Worm (Caenorhabditis elegans) whole organism, L4 larva: Measurements from ENCODE around the gene T23G7.2.

Source experiments
- F37D6.2 ChIP-seq: sonication (generic microtip); optimal IDR thresholded peaks from 2 replicates; lab custom pipeline; 2016; ENCODE audit warnings: mild to moderate bottlenecking, missing genetic modification characterization, missing compliant biosample characterization
- T20F7.1 ChIP-seq: fragments of 200-800 bp; sonication (Bioruptor generic); optimal IDR thresholded peaks from 2 replicates; lab custom pipeline; 2018; ENCODE audit warnings: mild to moderate bottlenecking, missing genetic modification characterization, missing compliant biosample characterization
- Y105C5A.15 ChIP-seq: fragments of 200-800 bp; sonication (Bioruptor generic); IDR thresholded peaks from 2 replicates; pipeline ENCODE4 v1.3.6; 2022; ENCODE audit warnings: missing genetic modification characterization, missing compliant biosample characterization
- aha-1 ChIP-seq: fragments of 150-350 bp; peaks from one replicate; lab custom pipeline; 2014; ENCODE audit warnings: missing biosample characterization, missing genetic modification characterization
- aly-2 ChIP-seq: sonication (generic microtip); optimal IDR thresholded peaks from 2 replicates; lab custom pipeline; 2018; ENCODE audit warnings: missing biosample characterization, missing genetic modification characterization
- arid-1 ChIP-seq: fragments of 200-800 bp; sonication (Bioruptor generic); conservative IDR thresholded peaks from 2 replicates; pipeline ENCODE4 v1.3.6; 2022; ENCODE audit warnings: missing genetic modification reagents, missing genetic modification characterization, missing compliant biosample characterization
- ceh-20 ChIP-seq: fragments of 200-800 bp; sonication (Bioruptor generic); IDR thresholded peaks from 2 replicates; pipeline ENCODE4 v1.3.6; 2022; ENCODE audit warnings: missing genetic modification reagents, missing genetic modification characterization, missing compliant biosample characterization
- ceh-32 ChIP-seq: sonication (generic microtip); optimal IDR thresholded peaks from 2 replicates; lab custom pipeline; 2016; ENCODE audit warnings: mild to moderate bottlenecking, missing genetic modification characterization, missing compliant biosample characterization; ENCODE audit not compliant: poor library complexity
- cey-2 ChIP-seq: sonication (generic microtip); optimal IDR thresholded peaks from 3 replicates; lab custom pipeline; 2017; ENCODE audit warnings: missing genetic modification characterization, mild to moderate bottlenecking, missing compliant biosample characterization, antibody characterized with exemption, borderline replicate concordance; ENCODE audit not compliant: insufficient read depth
- daf-16 ChIP-seq, 3 experiments: sonication (generic microtip); optimal IDR thresholded peaks; 2 replicates each; lab custom pipeline; 2016 to 2017; ENCODE audit warnings: missing genetic modification characterization in 3 of 3, missing genetic modification reagents in 3 of 3, mild to moderate bottlenecking in 2 of 3, missing compliant biosample characterization in 2 of 3, missing biosample characterization in 1 of 3, moderate library complexity in 1 of 3
- dmd-6 ChIP-seq: fragments of 200-800 bp; sonication (Bioruptor generic); IDR thresholded peaks from 2 replicates; pipeline ENCODE4 v1.3.6; 2022; ENCODE audit warnings: missing genetic modification reagents, missing genetic modification characterization, missing compliant biosample characterization
- dve-1 ChIP-seq: sonication (generic microtip); optimal IDR thresholded peaks from 2 replicates; lab custom pipeline; 2017; ENCODE audit warnings: antibody characterized with exemption, mild to moderate bottlenecking, missing genetic modification characterization, missing compliant biosample characterization; ENCODE audit not compliant: insufficient read depth
- egl-43 ChIP-seq: fragments of 200-800 bp; sonication (Bioruptor generic); IDR thresholded peaks from 2 replicates; pipeline ENCODE4 v1.3.6; 2022; ENCODE audit warnings: missing genetic modification reagents, missing genetic modification characterization, missing compliant biosample characterization
- fos-1 ChIP-seq: fragments of 150-350 bp; optimal IDR thresholded peaks from 2 replicates; lab custom pipeline; 2014; ENCODE audit warnings: missing biosample characterization, missing genetic modification characterization
- hif-1 ChIP-seq, 2 experiments: sonication (generic microtip); optimal IDR thresholded peaks; 2 replicates each; lab custom pipeline; 2016 to 2017; ENCODE audit warnings: missing compliant biosample characterization in 2 of 2, missing genetic modification characterization in 2 of 2, missing genetic modification reagents in 2 of 2, missing genotype in 2 of 2, mild to moderate bottlenecking in 1 of 2
- hlh-11 ChIP-seq: fragments of 200-800 bp; sonication (Bioruptor generic); optimal IDR thresholded peaks from 2 replicates; lab custom pipeline; 2018; ENCODE audit warnings: mild to moderate bottlenecking, missing genetic modification characterization, missing compliant biosample characterization
- hlh-30 ChIP-seq: sonication (generic microtip); optimal IDR thresholded peaks from 2 replicates; lab custom pipeline; 2017; ENCODE audit warnings: antibody characterized with exemption, mild to moderate bottlenecking, missing genetic modification characterization, missing compliant biosample characterization; ENCODE audit not compliant: insufficient read depth
- jun-1 ChIP-seq: fragments of 150-350 bp; optimal IDR thresholded peaks from 2 replicates; lab custom pipeline; 2014; ENCODE audit warnings: missing biosample characterization, missing genetic modification reagents, missing genetic modification characterization
- lir-3 ChIP-seq: sonication (generic microtip); optimal IDR thresholded peaks from 2 replicates; lab custom pipeline; 2016; ENCODE audit warnings: mild to moderate bottlenecking, missing genetic modification characterization, missing compliant biosample characterization
- lsy-2 ChIP-seq, 2 experiments: fragments of 150-350 bp in 1 of 2; sonication (generic microtip) in 1 of 2; optimal IDR thresholded peaks; 2 replicates each; lab custom pipeline; 2014 to 2017; ENCODE audit warnings: missing biosample characterization in 2 of 2, missing genetic modification characterization in 2 of 2
- madf-9 ChIP-seq: fragments of 200-800 bp; sonication (Bioruptor generic); conservative IDR thresholded peaks from 2 replicates; pipeline ENCODE4 v1.3.6; 2022; ENCODE audit warnings: missing genetic modification reagents, missing genetic modification characterization, missing compliant biosample characterization
- mdl-1 ChIP-seq, 2 experiments: fragments of 150-350 bp in 1 of 2; sonication (generic microtip) in 1 of 2; optimal IDR thresholded peaks; 2 replicates each; lab custom pipeline; 2014 to 2017; ENCODE audit warnings: missing biosample characterization in 2 of 2, missing genetic modification characterization in 2 of 2
- mdt-29 ChIP-seq: fragments of 200-800 bp; sonication (Bioruptor generic); IDR thresholded peaks from 2 replicates; pipeline ENCODE4 v1.3.6; 2022; ENCODE audit warnings: missing genetic modification reagents, missing genetic modification characterization, missing compliant biosample characterization
- mes-2 ChIP-seq: sonication (generic microtip); optimal IDR thresholded peaks from 2 replicates; lab custom pipeline; 2016; ENCODE audit warnings: missing genotype, mild to moderate bottlenecking, missing genetic modification characterization, missing compliant biosample characterization; ENCODE audit not compliant: poor library complexity, severe bottlenecking
- mxl-2 ChIP-seq: fragments of 200-800 bp; sonication (Bioruptor generic); conservative IDR thresholded peaks from 2 replicates; pipeline ENCODE4 v1.3.6; 2022; ENCODE audit warnings: missing genetic modification reagents, missing genetic modification characterization, missing compliant biosample characterization
- mxl-3 ChIP-seq: fragments of 200-800 bp; sonication (Bioruptor generic); optimal IDR thresholded peaks from 2 replicates; lab custom pipeline; 2018; ENCODE audit warnings: mild to moderate bottlenecking, missing genetic modification characterization, missing compliant biosample characterization
- nhr-10 ChIP-seq: fragments of 150-350 bp; optimal IDR thresholded peaks from 2 replicates; lab custom pipeline; 2014; ENCODE audit warnings: missing biosample characterization, missing genetic modification characterization
- nhr-102 ChIP-seq: sonication (generic microtip); optimal IDR thresholded peaks from 2 replicates; lab custom pipeline; 2016; ENCODE audit warnings: mild to moderate bottlenecking, missing genetic modification characterization, moderate library complexity, missing compliant biosample characterization
- nhr-28 ChIP-seq: fragments of 150-350 bp; optimal IDR thresholded peaks from 2 replicates; lab custom pipeline; 2014; ENCODE audit warnings: missing biosample characterization, missing genetic modification characterization
- nhr-48 ChIP-seq: sonication (generic microtip); optimal IDR thresholded peaks from 2 replicates; lab custom pipeline; 2016; ENCODE audit warnings: mild to moderate bottlenecking, missing genetic modification characterization, missing compliant biosample characterization
- nhr-6 ChIP-seq: fragments of 150-350 bp; optimal IDR thresholded peaks from 2 replicates; lab custom pipeline; 2014; ENCODE audit warnings: missing biosample characterization, missing genetic modification characterization
- nhr-76 ChIP-seq: fragments of 150-350 bp; optimal IDR thresholded peaks from 2 replicates; lab custom pipeline; 2014; ENCODE audit warnings: missing biosample characterization, missing genetic modification characterization
- php-3 ChIP-seq: fragments of 200-800 bp; sonication (Bioruptor generic); IDR thresholded peaks from 2 replicates; pipeline ENCODE4 v1.3.6; 2022; ENCODE audit warnings: missing genetic modification reagents, missing genetic modification characterization, missing compliant biosample characterization
- saeg-2 ChIP-seq: fragments of 200-800 bp; sonication (Bioruptor generic); IDR thresholded peaks from 2 replicates; pipeline ENCODE4 v1.3.6; 2022; ENCODE audit warnings: missing genetic modification reagents, missing genetic modification characterization, missing compliant biosample characterization
- set-16 ChIP-seq: fragments of 200-800 bp; sonication (Bioruptor generic); IDR thresholded peaks from 2 replicates; pipeline ENCODE4 v1.3.6; 2022; ENCODE audit warnings: missing genetic modification reagents, missing genetic modification characterization, missing compliant biosample characterization
- skn-1 ChIP-seq: fragments of 150-350 bp; optimal IDR thresholded peaks from 2 replicates; lab custom pipeline; 2014; ENCODE audit warnings: missing biosample characterization, missing genetic modification characterization
- snpc-4 ChIP-seq: fragments of 150-350 bp; optimal IDR thresholded peaks from 2 replicates; lab custom pipeline; 2014; ENCODE audit warnings: missing biosample characterization, missing genetic modification characterization
- tra-1 ChIP-seq: fragments of 200-800 bp; sonication (Bioruptor generic); IDR thresholded peaks from 2 replicates; pipeline ENCODE4 v1.3.6; 2022; ENCODE audit warnings: missing genetic modification reagents, missing genetic modification characterization, missing compliant biosample characterization
- unc-130 ChIP-seq: sonication (generic microtip); optimal IDR thresholded peaks from 2 replicates; lab custom pipeline; 2016; ENCODE audit warnings: missing genetic modification reagents, missing genetic modification characterization, missing compliant biosample characterization
- unc-62 ChIP-seq, 3 experiments: fragments of 150-350 bp in 1 of 3; sonication (generic microtip); optimal IDR thresholded peaks in 2 of 3; peaks in 1 of 3; 1 replicate in 1 of 3; 2 replicates in 2 of 3; lab custom pipeline; 2014 to 2017; ENCODE audit warnings: missing biosample characterization in 3 of 3, missing genetic modification characterization in 3 of 3, missing genetic modification reagents in 3 of 3, missing genotype in 1 of 3
- ztf-11 ChIP-seq: fragments of 150-350 bp; optimal IDR thresholded peaks from 2 replicates; lab custom pipeline; 2014; ENCODE audit warnings: missing biosample characterization, missing genetic modification characterization

The T23G7.2 gene

DNA sequence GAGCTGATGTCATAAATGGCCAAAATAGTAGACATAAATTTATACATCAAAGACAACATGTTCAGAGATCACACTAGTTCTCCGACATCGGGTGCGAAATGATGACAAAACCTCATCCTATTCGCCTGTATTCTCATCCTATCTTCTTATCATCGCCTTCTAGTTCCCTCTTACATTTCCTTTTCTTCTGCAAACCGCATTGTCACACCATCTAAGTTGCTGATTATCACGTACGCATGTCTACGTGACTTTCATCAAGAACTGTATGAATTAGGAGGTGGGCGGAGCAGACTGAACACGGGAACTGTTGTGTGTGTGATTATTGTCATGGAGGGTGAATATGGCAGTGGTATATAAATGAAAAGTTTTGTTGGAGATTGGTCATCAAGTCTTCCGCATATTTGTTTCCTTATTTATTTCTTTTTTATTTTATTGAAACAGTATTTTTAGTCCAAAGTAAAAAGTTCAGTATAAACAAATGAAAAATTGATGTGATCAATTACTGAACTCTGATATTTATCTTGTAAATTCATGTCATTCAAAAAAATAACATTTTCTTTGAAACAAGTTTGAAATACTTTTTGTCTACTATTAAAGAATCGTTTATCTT is 12.4 kb downstream of the T23G7.2 start:
- TF ChIP-seq mdl-1 (tag; optimal IDR thresholded peaks at IDR 0.05; lab: Kevin White, UChicago) = peak in 1 of 2 experiments; percentile 79
- no peak for TF ChIP-seq Y105C5A.15
- no peak for TF ChIP-seq jun-1 (tag; lab: Kevin White, UChicago)
- no peak for TF ChIP-seq ztf-11 (tag; lab: Kevin White, UChicago)
- TF ChIP-seq set-16 (GFP tag; lab: Robert Waterston, UW) = no peak
- TF ChIP-seq nhr-48 (tag; lab: Kevin White, UChicago) = peak; percentile 92
- TF ChIP-seq ceh-32 (tag; lab: Kevin White, UChicago) = no peak
- 0 out of 2 replicates have a peak, but pooled peaks have one; percentile 29 for TF ChIP-seq php-3
- peak; percentile 89 for TF ChIP-seq dmd-6 (GFP tag; lab: Robert Waterston, UW)
- TF ChIP-seq arid-1 = no peak
- TF ChIP-seq dve-1 (tag; lab: Kevin White, UChicago) = peak; percentile 77
- peak; percentile 2 for TF ChIP-seq mes-2 (tag; lab: Kevin White, UChicago)
- peak in 1 of 2 experiments; percentile 62 for TF ChIP-seq unc-62 (GFP tag; optimal IDR thresholded peaks at IDR 0.05 in 1 of 2; lab: Kevin White, UChicago)
- TF ChIP-seq unc-62 (tag; optimal IDR thresholded peaks at IDR 0.05; lab: Kevin White, UChicago) = no peak
- peak; percentile 81 for TF ChIP-seq hlh-11 (tag; lab: Kevin White, UChicago)
- peak; percentile 84 for TF ChIP-seq nhr-28 (tag; lab: Kevin White, UChicago)
- TF ChIP-seq cey-2 (tag; lab: Kevin White, UChicago) = peak; percentile 20
- TF ChIP-seq mxl-3 (GFP tag; lab: Kevin White, UChicago) = peak; percentile 83
- TF ChIP-seq snpc-4 (tag; lab: Kevin White, UChicago) = no peak
- no peak for TF ChIP-seq unc-130 (GFP tag; lab: Kevin White, UChicago)
- TF ChIP-seq nhr-76 (tag; lab: Kevin White, UChicago) = peak; percentile 35
- TF ChIP-seq hlh-30 (tag; lab: Kevin White, UChicago) = peak; percentile 75
- TF ChIP-seq lsy-2 (tag; optimal IDR thresholded peaks at IDR 0.05; lab: Kevin White, UChicago) = peak in 1 of 2 experiments; percentile 34
- TF ChIP-seq nhr-10 (tag; lab: Kevin White, UChicago) = no peak
- peak; percentile 27 for TF ChIP-seq nhr-102 (tag; lab: Kevin White, UChicago)
- no peak for TF ChIP-seq skn-1 (tag; lab: Kevin White, UChicago)
- TF ChIP-seq ceh-20 (GFP tag; lab: Robert Waterston, UW) = no peak
- no peak for TF ChIP-seq F37D6.2 (tag; lab: Kevin White, UChicago)
- TF ChIP-seq tra-1 (GFP tag; lab: Robert Waterston, UW) = peak; percentile 54; the same call in 1 of the 2 replicates
- no peak for TF ChIP-seq daf-16 (GFP tag; optimal IDR thresholded peaks at IDR 0.05; lab: Kevin White, UChicago)
- TF ChIP-seq daf-16 (tag; optimal IDR thresholded peaks at IDR 0.05; lab: Kevin White, UChicago) = peak; percentile 43
- TF ChIP-seq egl-43 (GFP tag; lab: Robert Waterston, UW) = no peak
- peak; percentile 99 for TF ChIP-seq hif-1 (tag; optimal IDR thresholded peaks at IDR 0.05; lab: Kevin White, UChicago)
- TF ChIP-seq nhr-6 (tag; lab: Kevin White, UChicago) = peak; percentile 15
- peak; percentile 100 for TF ChIP-seq aha-1

DNA sequence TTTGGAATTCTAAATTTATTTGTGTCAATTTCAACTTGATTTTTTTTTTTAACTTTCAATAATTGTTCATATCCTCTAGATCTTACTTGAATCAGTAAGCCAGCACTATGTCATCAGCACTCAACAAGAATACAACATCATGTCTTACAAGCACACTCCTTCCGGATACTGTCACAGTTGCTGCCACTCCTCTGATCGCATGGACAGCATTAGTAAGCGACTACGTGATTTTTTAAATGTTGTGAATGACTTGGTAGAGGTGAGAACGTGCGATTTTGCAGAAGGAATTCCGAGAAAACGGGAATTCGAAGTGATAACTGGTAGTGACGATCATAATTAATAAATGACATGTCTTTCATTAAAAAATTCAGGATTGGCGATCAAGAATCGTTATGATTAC is 14.7 kb downstream of the T23G7.2 start, which contains the start of gene oac-54:
TSS of gene oac-54 (plus strand) at position 83 of the 400 bp plus-strand sequence.
- TF ChIP-seq lir-3 (tag; lab: Kevin White, UChicago) (no peak), dmd-6 (GFP tag; lab: Robert Waterston, UW) (peak; percentile 39), madf-9 (GFP tag; lab: Robert Waterston, UW) (no peak), hif-1 (tag; optimal IDR thresholded peaks at IDR 0.05; lab: Kevin White, UChicago) (peak; percentile 4 to 65), aha-1 (peak; percentile 95), mdt-29 (GFP tag; lab: Robert Waterston, UW) (no peak), aly-2 (no peak), skn-1 (tag; lab: Kevin White, UChicago) (no peak), fos-1 (no peak), egl-43 (GFP tag; lab: Robert Waterston, UW) (no peak), T20F7.1 (GFP tag; lab: Kevin White, UChicago) (no peak), mxl-2 (GFP tag; lab: Robert Waterston, UW) (no peak), saeg-2 (GFP tag; lab: Robert Waterston, UW) (no peak), hlh-11 (tag; lab: Kevin White, UChicago) (no peak), cey-2 (tag; lab: Kevin White, UChicago) (no peak)
